Worm (Caenorhabditis elegans) whole organism, mixed stage, embryonic: Measurements from ENCODE around the gene cpt-1.

Experiments
- ceh-39 ChIP-seq: fragments of 150-350 bp; optimal IDR thresholded peaks from 2 replicates; lab custom pipeline; 2014; ENCODE audit warnings: missing biosample characterization, missing genetic modification characterization
- ceh-43 ChIP-seq: fragments of 200-800 bp; sonication (Bioruptor generic); optimal IDR thresholded peaks from 2 replicates; lab custom pipeline; 2018; ENCODE audit warnings: mild to moderate bottlenecking, missing genetic modification characterization, moderate library complexity, missing compliant biosample characterization
- ces-1 ChIP-seq: fragments of 150-350 bp; optimal IDR thresholded peaks from 2 replicates; lab custom pipeline; 2014; ENCODE audit warnings: missing biosample characterization, missing genetic modification reagents, missing genetic modification characterization
- cnd-1 ChIP-seq: fragments of 200-800 bp; sonication (Bioruptor generic); optimal IDR thresholded peaks from 2 replicates; lab custom pipeline; 2018; ENCODE audit warnings: mild to moderate bottlenecking, missing genetic modification characterization, missing compliant biosample characterization
- drap-1 ChIP-seq: fragments of 200-800 bp; sonication (Bioruptor generic); optimal IDR thresholded peaks from 3 replicates; lab custom pipeline; 2018; ENCODE audit warnings: mild to moderate bottlenecking, missing genetic modification characterization, missing compliant biosample characterization
- elt-1 ChIP-seq: sonication (generic microtip); optimal IDR thresholded peaks from 2 replicates; lab custom pipeline; 2017; ENCODE audit warnings: missing genetic modification characterization, mild to moderate bottlenecking, missing compliant biosample characterization, antibody characterized with exemption, moderate library complexity, borderline replicate concordance; ENCODE audit not compliant: insufficient read depth
- elt-3 ChIP-seq: fragments of 150-350 bp; optimal IDR thresholded peaks from 2 replicates; lab custom pipeline; 2014; ENCODE audit warnings: missing biosample characterization, missing genetic modification characterization
- flh-1 ChIP-seq: fragments of 200-800 bp; sonication (Bioruptor generic); optimal IDR thresholded peaks from 2 replicates; lab custom pipeline; 2018; ENCODE audit warnings: mild to moderate bottlenecking, missing genetic modification characterization, moderate library complexity, missing compliant biosample characterization
- ham-2 ChIP-seq: fragments of 200-800 bp; sonication (Bioruptor generic); optimal IDR thresholded peaks from 2 replicates; lab custom pipeline; 2018; ENCODE audit warnings: mild to moderate bottlenecking, missing genetic modification characterization, missing compliant biosample characterization
- hlh-1 ChIP-seq: fragments of 150-350 bp; optimal IDR thresholded peaks from 2 replicates; lab custom pipeline; 2014; ENCODE audit warnings: missing biosample characterization, missing genetic modification reagents, missing genetic modification characterization
- lin-13 ChIP-seq: fragments of 150-350 bp; optimal IDR thresholded peaks from 2 replicates; lab custom pipeline; 2014; ENCODE audit warnings: missing biosample characterization, missing genetic modification characterization
- lin-32 ChIP-seq: fragments of 200-800 bp; sonication (Bioruptor generic); optimal IDR thresholded peaks from 2 replicates; lab custom pipeline; 2018; ENCODE audit warnings: mild to moderate bottlenecking, missing genetic modification characterization, missing compliant biosample characterization
- lsy-2 ChIP-seq: fragments of 150-350 bp; optimal IDR thresholded peaks from 2 replicates; lab custom pipeline; 2014; ENCODE audit warnings: missing biosample characterization, missing genetic modification characterization
- mls-2 ChIP-seq: sonication (generic microtip); optimal IDR thresholded peaks from 2 replicates; lab custom pipeline; 2016; ENCODE audit warnings: mild to moderate bottlenecking, missing genetic modification characterization, moderate library complexity, missing compliant biosample characterization
- nhr-12 ChIP-seq: fragments of 150-350 bp; optimal IDR thresholded peaks from 2 replicates; lab custom pipeline; 2014; ENCODE audit warnings: missing biosample characterization, missing genetic modification characterization
- nhr-2 ChIP-seq: fragments of 150-350 bp; optimal IDR thresholded peaks from 2 replicates; lab custom pipeline; 2014; ENCODE audit warnings: missing biosample characterization, missing genetic modification characterization
- nhr-237 ChIP-seq: fragments of 150-350 bp; optimal IDR thresholded peaks from 2 replicates; lab custom pipeline; 2014; ENCODE audit warnings: missing biosample characterization, missing genetic modification characterization
- nhr-28 ChIP-seq: fragments of 150-350 bp; optimal IDR thresholded peaks from 2 replicates; lab custom pipeline; 2014; ENCODE audit warnings: missing biosample characterization, missing genetic modification characterization
- nhr-76 ChIP-seq: sonication (generic microtip); optimal IDR thresholded peaks from 2 replicates; lab custom pipeline; 2017; ENCODE audit warnings: missing biosample characterization, missing genetic modification characterization
- pha-4 ChIP-seq: fragments of 150-350 bp; optimal IDR thresholded peaks from 2 replicates; lab custom pipeline; 2018; ENCODE audit warnings: missing biosample characterization, missing genetic modification reagents, missing genetic modification characterization
- sem-2 ChIP-seq: fragments of 200-800 bp; sonication (Bioruptor generic); optimal IDR thresholded peaks from 2 replicates; lab custom pipeline; 2018; ENCODE audit warnings: mild to moderate bottlenecking, missing genetic modification characterization, missing compliant biosample characterization
- sptf-1 ChIP-seq: sonication (generic microtip); optimal IDR thresholded peaks from 2 replicates; lab custom pipeline; 2017; ENCODE audit warnings: mild to moderate bottlenecking, missing genetic modification characterization, moderate library complexity, missing compliant biosample characterization
- tbx-8 ChIP-seq: fragments of 200-800 bp; sonication (Bioruptor generic); optimal IDR thresholded peaks from 2 replicates; lab custom pipeline; 2018; ENCODE audit warnings: mild to moderate bottlenecking, missing genetic modification characterization, moderate library complexity, missing compliant biosample characterization
- unc-120 ChIP-seq: sonication (generic microtip); optimal IDR thresholded peaks from 2 replicates; lab custom pipeline; 2017; ENCODE audit warnings: missing genetic modification characterization, missing compliant biosample characterization; ENCODE audit not compliant: poor library complexity, severe bottlenecking
- unc-39 ChIP-seq: fragments of 150-350 bp; optimal IDR thresholded peaks from 2 replicates; lab custom pipeline; 2014; ENCODE audit warnings: missing biosample characterization, missing genetic modification characterization
- unc-62 ChIP-seq: fragments of 150-350 bp; optimal IDR thresholded peaks from 2 replicates; lab custom pipeline; 2014; ENCODE audit warnings: missing biosample characterization, missing genetic modification reagents, missing genetic modification characterization
- zip-8 ChIP-seq: fragments of 150-350 bp; optimal IDR thresholded peaks from 2 replicates; lab custom pipeline; 2014; ENCODE audit warnings: missing biosample characterization, missing genetic modification characterization

cpt-1 gene

ce11 chrII:12805765-12806384, 9.6 kb upstream of the cpt-1 start:
- peak; percentile 23 for TF ChIP-seq unc-62 (GFP tag; lab: Kevin White, UChicago)
- peak; percentile 4 for TF ChIP-seq ces-1 (GFP tag; lab: Kevin White, UChicago)
- peak; percentile 63 for TF ChIP-seq zip-8
- TF ChIP-seq sptf-1 (tag; lab: Kevin White, UChicago), result peak; percentile 15
- TF ChIP-seq unc-39 (tag; lab: Kevin White, UChicago), result no peak
- no peak for TF ChIP-seq lsy-2 (tag; lab: Kevin White, UChicago)
- no peak for TF ChIP-seq sem-2
- no peak for TF ChIP-seq nhr-2 (tag; lab: Kevin White, UChicago)
- peak; percentile 68 for TF ChIP-seq cnd-1 (tag; lab: Kevin White, UChicago)
- TF ChIP-seq nhr-76 (tag; lab: Kevin White, UChicago), result no peak
- TF ChIP-seq, all 35 proteins: peak for 5

ce11 chrII:12805161-12805560, 8.9 kb upstream of the cpt-1 start, which contains the start of the genes Y46G5A.18 and Y46G5A.47:
Y46G5A.18 (minus strand) TSS chrII:12805261.
Y46G5A.47 (minus strand) TSS chrII:12805306.
- TF ChIP-seq nhr-12 (tag; lab: Kevin White, UChicago) (no peak), drap-1 (GFP tag; lab: Kevin White, UChicago) (no peak), lin-32 (GFP tag; lab: Kevin White, UChicago) (no peak), nhr-237 (tag; lab: Kevin White, UChicago) (no peak), nhr-28 (tag; lab: Kevin White, UChicago) (no peak), ceh-43 (GFP tag; lab: Kevin White, UChicago) (no peak), sptf-1 (tag; lab: Kevin White, UChicago) (no peak), cnd-1 (tag; lab: Kevin White, UChicago) (no peak), pha-4 (no peak), ces-1 (GFP tag; lab: Kevin White, UChicago) (no peak), flh-1 (GFP tag; lab: Kevin White, UChicago) (no peak), lsy-2 (tag; lab: Kevin White, UChicago) (no peak), elt-3 (tag; lab: Kevin White, UChicago) (no peak)

- no peak for TF ChIP-seq sem-2
- no peak for TF ChIP-seq elt-1
- no peak for TF ChIP-seq unc-62 (GFP tag; lab: Kevin White, UChicago)
- peak; percentile 92 for TF ChIP-seq lsy-2 (tag; lab: Kevin White, UChicago)
- TF ChIP-seq hlh-1 (tag; lab: Kevin White, UChicago), result peak; percentile 25
- TF ChIP-seq drap-1 (GFP tag; lab: Kevin White, UChicago), result no peak
- peak; percentile 1 for TF ChIP-seq lin-13 (tag; lab: Kevin White, UChicago)
- no peak for TF ChIP-seq unc-39 (tag; lab: Kevin White, UChicago)
- TF ChIP-seq elt-3 (tag; lab: Kevin White, UChicago), result no peak
These were observed 3.8 kb upstream of the cpt-1 start for ce11 chrII:12799927-12800522.

ce11 chrII:12799364-12799763, 3.1 kb upstream of the cpt-1 start:
- no peak for TF ChIP-seq nhr-28 (tag; lab: Kevin White, UChicago)
- peak; percentile 13 for TF ChIP-seq cnd-1 (tag; lab: Kevin White, UChicago)
- TF ChIP-seq nhr-2 (tag; lab: Kevin White, UChicago), result peak; percentile 3
- no peak for TF ChIP-seq lin-32 (GFP tag; lab: Kevin White, UChicago)
- TF ChIP-seq ham-2, result no peak
- no peak for TF ChIP-seq unc-39 (tag; lab: Kevin White, UChicago)
- TF ChIP-seq flh-1 (GFP tag; lab: Kevin White, UChicago), result no peak
- no peak for TF ChIP-seq unc-120 (tag; lab: Kevin White, UChicago)
- no peak for TF ChIP-seq mls-2 (tag; lab: Kevin White, UChicago)
- no peak for TF ChIP-seq elt-3 (tag; lab: Kevin White, UChicago)
- TF ChIP-seq tbx-8, result no peak

- TF ChIP-seq nhr-12 (tag; lab: Kevin White, UChicago) (no peak), drap-1 (GFP tag; lab: Kevin White, UChicago) (peak; percentile 5), ceh-39 (peak; percentile 16), unc-62 (GFP tag; lab: Kevin White, UChicago) (peak; percentile 31), hlh-1 (tag; lab: Kevin White, UChicago) (peak; percentile 68), unc-120 (tag; lab: Kevin White, UChicago) (peak; percentile 75), ham-2 (peak; percentile 75), sptf-1 (tag; lab: Kevin White, UChicago) (peak; percentile 31), ces-1 (GFP tag; lab: Kevin White, UChicago) (no peak), nhr-28 (tag; lab: Kevin White, UChicago) (no peak), elt-1 (peak; percentile 72), elt-3 (tag; lab: Kevin White, UChicago) (peak; percentile 59)
These were observed 2.6 kb upstream of the cpt-1 start for ce11 chrII:12798814-12799213.
